Comparison of ENCODE assay signal across 1 fruit fly cellular context in genomic region chr3R:6467646-6468350, dm6.
TF ChIP-seq lines count a peak whose summit lies in the region.

No protein-coding gene starts in this region.

TF ChIP-seq in whole organism, embryonic, 481 proteins besides CTCF, POLR2A, EP300 and RAD21 (continued from another document):
- no peak for TF ChIP-seq lov (optimal IDR thresholded peaks at IDR 0.05; lab: Kevin White, UChicago)
- no peak for TF ChIP-seq lov (GFP tag; IDR thresholded peaks at IDR 0.05; lab: Robert Waterston, UW)
- no peak for TF ChIP-seq da (GFP tag; optimal IDR thresholded peaks at IDR 0.05; lab: Kevin White, UChicago)
- no peak for TF ChIP-seq kah (GFP tag; optimal IDR thresholded peaks at IDR 0.05; lab: Kevin White, UChicago)
- no peak for TF ChIP-seq B-H1 (GFP tag; IDR thresholded peaks at IDR 0.05; lab: Robert Waterston, UW)
- no peak for TF ChIP-seq pb (GFP tag; optimal IDR thresholded peaks at IDR 0.05; lab: Kevin White, UChicago)
- TF ChIP-seq Lim3 (GFP tag; IDR thresholded peaks at IDR 0.05; lab: Robert Waterston, UW) = no peak
- TF ChIP-seq caup (GFP tag; optimal IDR thresholded peaks at IDR 0.05; lab: Kevin White, UChicago; ENCODE audit: severe bottlenecking) = no peak
- no peak for TF ChIP-seq maf-S (GFP tag; optimal IDR thresholded peaks at IDR 0.05; lab: Kevin White, UChicago)
- no peak for TF ChIP-seq CG10654 (GFP tag; optimal IDR thresholded peaks at IDR 0.05; lab: Kevin White, UChicago)
- TF ChIP-seq usp (GFP tag; optimal IDR thresholded peaks at IDR 0.05; lab: Kevin White, UChicago) = no peak
- TF ChIP-seq ttk (GFP tag; IDR thresholded peaks at IDR 0.05; lab: Robert Waterston, UW) = no peak
- TF ChIP-seq CG32767 (GFP tag; IDR thresholded peaks at IDR 0.05; lab: Robert Waterston, UW) = no peak
- no peak for TF ChIP-seq B-H2 (GFP tag; optimal IDR thresholded peaks at IDR 0.05; lab: Kevin White, UChicago)
- peak; percentile 31 for TF ChIP-seq Dek (tag; optimal IDR thresholded peaks at IDR 0.05; lab: Kevin White, UChicago)
- no peak for TF ChIP-seq CG14860 (GFP tag; IDR thresholded peaks at IDR 0.05; lab: Robert Waterston, UW; ENCODE audit: partially characterized antibody)
- TF ChIP-seq dm (GFP tag; optimal IDR thresholded peaks at IDR 0.05; lab: Kevin White, UChicago) = peak; percentile 4
- TF ChIP-seq abd-A (tag; optimal IDR thresholded peaks at IDR 0.05; lab: Kevin White, UChicago) = no peak
- no peak for TF ChIP-seq CG14441 (GFP tag; IDR thresholded peaks at IDR 0.05; lab: Robert Waterston, UW)
- TF ChIP-seq CG12155 (GFP tag; optimal IDR thresholded peaks at IDR 0.05; lab: Kevin White, UChicago) = no peak
- peak; percentile 9; the same call in 1 of the 2 replicates for TF ChIP-seq dimm (GFP tag; IDR thresholded peaks at IDR 0.05; lab: Robert Waterston, UW)
- no peak for TF ChIP-seq Ptx1 (GFP tag; IDR thresholded peaks at IDR 0.05; lab: Robert Waterston, UW)
- TF ChIP-seq Fer1 (GFP tag; optimal IDR thresholded peaks at IDR 0.05; lab: Kevin White, UChicago) = no peak
- TF ChIP-seq pita (GFP tag; optimal IDR thresholded peaks at IDR 0.05; lab: Kevin White, UChicago) = no peak
- no peak for TF ChIP-seq CG30431 (GFP tag; optimal IDR thresholded peaks at IDR 0.05; lab: Kevin White, UChicago)
- no peak for TF ChIP-seq Doc2 (GFP tag; IDR thresholded peaks at IDR 0.05; lab: Robert Waterston, UW)
- no peak for TF ChIP-seq Kr (GFP tag; optimal IDR thresholded peaks at IDR 0.05; lab: Kevin White, UChicago)
- no peak for TF ChIP-seq CG17568 (GFP tag; optimal IDR thresholded peaks at IDR 0.05; lab: Kevin White, UChicago)
- no peak for TF ChIP-seq CG8089 (GFP tag; optimal IDR thresholded peaks at IDR 0.05; lab: Kevin White, UChicago)
- TF ChIP-seq CG18619 (GFP tag; optimal IDR thresholded peaks at IDR 0.05; lab: Kevin White, UChicago) = peak; percentile 45
- no peak for TF ChIP-seq btn (GFP tag; optimal IDR thresholded peaks at IDR 0.05; lab: Kevin White, UChicago)
- TF ChIP-seq CG7271 (tag; optimal IDR thresholded peaks at IDR 0.05; lab: Kevin White, UChicago) = no peak
- TF ChIP-seq CG15011 (GFP tag; optimal IDR thresholded peaks at IDR 0.05; lab: Kevin White, UChicago) = no peak
- TF ChIP-seq Sry-β (GFP tag; optimal IDR thresholded peaks at IDR 0.05; lab: Kevin White, UChicago) = no peak
- peak; percentile 86 for TF ChIP-seq gem (tag; optimal IDR thresholded peaks at IDR 0.05; lab: Kevin White, UChicago)
- no peak for TF ChIP-seq CG11247 (GFP tag; IDR thresholded peaks at IDR 0.05; lab: Robert Waterston, UW)
- peak; percentile 58 for TF ChIP-seq CG12659 (GFP tag; optimal IDR thresholded peaks at IDR 0.05; lab: Kevin White, UChicago)
- peak; percentile 87 for TF ChIP-seq Med (GFP tag; lab: Kevin White, UChicago)
- TF ChIP-seq klu (GFP tag; IDR thresholded peaks at IDR 0.05; lab: Robert Waterston, UW) = no peak
- no peak for TF ChIP-seq CG4404 (GFP tag; IDR thresholded peaks at IDR 0.05; lab: Robert Waterston, UW)
- no peak for TF ChIP-seq Ada2b (GFP tag; IDR thresholded peaks at IDR 0.05; lab: Robert Waterston, UW)
- peak; percentile 29 for TF ChIP-seq Atf3 (GFP tag; optimal IDR thresholded peaks at IDR 0.05; lab: Kevin White, UChicago)
- TF ChIP-seq CG14710 (tag; optimal IDR thresholded peaks at IDR 0.05; lab: Kevin White, UChicago) = no peak
- TF ChIP-seq Camta (GFP tag; optimal IDR thresholded peaks at IDR 0.05; lab: Kevin White, UChicago) = no peak
- TF ChIP-seq Dbx (GFP tag; IDR thresholded peaks at IDR 0.05; lab: Robert Waterston, UW) = no peak
- no peak for TF ChIP-seq Abd-B (GFP tag; optimal IDR thresholded peaks at IDR 0.05; lab: Kevin White, UChicago)
- TF ChIP-seq kay (GFP tag; optimal IDR thresholded peaks at IDR 0.05; lab: Kevin White, UChicago) = peak; percentile 7
- TF ChIP-seq gsb (GFP tag; IDR thresholded peaks at IDR 0.05; lab: Robert Waterston, UW) = no peak
- no peak for TF ChIP-seq fd3F (GFP tag; optimal IDR thresholded peaks at IDR 0.05; lab: Kevin White, UChicago)
- no peak for TF ChIP-seq NFAT (GFP tag; IDR thresholded peaks at IDR 0.05; lab: Robert Waterston, UW)
- TF ChIP-seq CG3847 (GFP tag; IDR thresholded peaks at IDR 0.05; lab: Robert Waterston, UW) = 0 out of 2 replicates have a peak, but pooled peaks have one; percentile 7
- TF ChIP-seq esg (GFP tag; conservative IDR thresholded peaks at IDR 0.05; lab: Robert Waterston, UW) = peak; percentile 60
- TF ChIP-seq CG1603 (tag; optimal IDR thresholded peaks at IDR 0.05; lab: Kevin White, UChicago) = peak; percentile 54
- TF ChIP-seq odd (GFP tag; optimal IDR thresholded peaks at IDR 0.05; lab: Kevin White, UChicago) = peak; percentile 53
- peak; percentile 43 for TF ChIP-seq bab2 (GFP tag; optimal IDR thresholded peaks at IDR 0.05; lab: Kevin White, UChicago)
